Worm (Caenorhabditis elegans): ENCODE results near the gene cest-16.

cest-16 gene

DNA sequence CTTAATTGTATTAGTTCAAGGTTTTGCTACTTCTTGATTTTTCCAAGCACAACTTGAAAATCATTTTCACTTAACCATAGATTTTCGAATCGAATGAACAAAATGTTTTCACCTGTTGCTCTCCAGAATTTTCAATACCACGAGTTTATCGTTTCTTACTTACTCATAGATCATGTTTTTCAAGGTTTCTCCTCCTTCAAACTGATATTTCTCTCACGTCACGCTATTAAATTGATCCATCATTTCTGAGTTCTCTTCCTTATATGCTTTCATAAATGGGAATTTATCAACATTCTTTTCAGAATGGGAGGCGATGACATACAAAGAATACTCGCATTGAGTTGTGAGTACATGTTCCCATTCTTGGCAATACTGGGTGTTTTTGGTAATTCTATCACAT, 11.6 kb downstream of the cest-16 start, which contains the start of gene npr-38:
TSS of gene npr-38 (plus strand) at position 301 of the 400 bp plus-strand sequence.
- TF ChIP-seq nhr-77 (tag; optimal IDR thresholded peaks at IDR 0.05) (no peak), nhr-237 (tag; optimal IDR thresholded peaks at IDR 0.05) (no peak), tbx-2 (tag; optimal IDR thresholded peaks at IDR 0.05) (no peak), fkh-2 (tag; optimal IDR thresholded peaks at IDR 0.05) (no peak), ceh-28 (tag; optimal IDR thresholded peaks at IDR 0.05) (no peak), ZK546.5 (tag; optimal IDR thresholded peaks at IDR 0.05) (no peak), mml-1 (tag; optimal IDR thresholded peaks at IDR 0.05) (no peak), pha-4 (tag; optimal IDR thresholded peaks at IDR 0.05) (no peak), lin-15B (tag; optimal IDR thresholded peaks at IDR 0.05) (no peak), fos-1 (tag; optimal IDR thresholded peaks at IDR 0.05) (no peak), nhr-23 (tag; optimal IDR thresholded peaks at IDR 0.05) (no peak), aly-2 (tag; optimal IDR thresholded peaks at IDR 0.05) (no peak), elt-2 (tag; optimal IDR thresholded peaks at IDR 0.05) (no peak), lin-39 (tag; optimal IDR thresholded peaks at IDR 0.05) (no peak)

DNA sequence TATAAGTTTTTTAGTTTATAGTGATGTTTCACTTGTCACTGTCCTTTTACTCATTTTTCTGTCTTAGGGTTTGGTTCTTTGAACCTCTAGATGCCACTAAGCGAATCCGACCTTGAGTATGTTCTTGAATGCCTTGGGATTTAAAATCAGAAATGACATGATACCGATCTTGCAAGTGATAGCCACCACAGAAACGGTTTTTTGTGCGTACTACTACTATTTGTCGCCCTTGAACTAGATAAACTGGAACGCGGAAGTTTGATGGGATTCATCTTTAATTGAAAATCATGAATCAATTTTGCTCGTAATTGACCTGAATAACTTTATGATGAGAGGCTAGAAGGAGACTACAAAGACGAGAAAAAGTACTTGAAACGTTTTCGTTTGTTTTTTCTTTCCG, 19.1 kb downstream of the cest-16 start:
- TF ChIP-seq nhr-25 (tag; optimal IDR thresholded peaks at IDR 0.05) (peak; percentile 83), egl-5 (tag; optimal IDR thresholded peaks at IDR 0.05) (no peak), nhr-23 (tag; optimal IDR thresholded peaks at IDR 0.05) (peak; percentile 76), lin-15B (tag; optimal IDR thresholded peaks at IDR 0.05) (no peak), nhr-76 (tag; optimal IDR thresholded peaks at IDR 0.05) (no peak), ZK546.5 (tag; optimal IDR thresholded peaks at IDR 0.05) (no peak), elt-3 (tag; optimal IDR thresholded peaks at IDR 0.05) (peak in 1 of 3 experiments; percentile 24), eor-1 (tag; optimal IDR thresholded peaks at IDR 0.05) (no peak), ceh-28 (tag; optimal IDR thresholded peaks at IDR 0.05) (peak; percentile 12), zag-1 (tag; optimal IDR thresholded peaks at IDR 0.05) (no peak), ceh-16 (tag; optimal IDR thresholded peaks at IDR 0.05) (no peak)

DNA sequence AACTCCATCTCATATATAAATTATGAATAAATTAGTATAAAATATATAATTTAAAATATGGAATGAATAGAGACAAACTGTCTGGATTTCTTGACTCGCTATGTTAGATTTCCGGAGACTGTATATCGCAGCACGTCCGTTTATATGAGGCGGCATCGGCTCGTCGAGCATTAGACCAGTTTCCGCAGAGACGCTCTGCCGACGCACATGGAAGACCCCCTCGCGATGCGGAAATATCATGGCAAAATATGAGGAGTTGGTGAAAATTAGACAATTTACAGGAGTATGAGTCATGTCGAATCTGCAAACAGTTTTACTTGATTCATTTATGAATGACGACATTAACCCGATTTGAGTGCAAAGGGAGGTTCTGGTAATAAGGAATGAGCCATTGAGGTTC, 19.8 kb downstream of the cest-16 start, which contains the start of gene chtb-3:
TSS of gene chtb-3 (minus strand) at position 101 of the 400 bp plus-strand sequence.
- TF ChIP-seq ztf-4 (tag; optimal IDR thresholded peaks at IDR 0.05) (no peak), lsy-12 (tag; optimal IDR thresholded peaks at IDR 0.05) (no peak), nhr-28 (tag; optimal IDR thresholded peaks at IDR 0.05) (no peak), mml-1 (tag; optimal IDR thresholded peaks at IDR 0.05) (no peak)

DNA sequence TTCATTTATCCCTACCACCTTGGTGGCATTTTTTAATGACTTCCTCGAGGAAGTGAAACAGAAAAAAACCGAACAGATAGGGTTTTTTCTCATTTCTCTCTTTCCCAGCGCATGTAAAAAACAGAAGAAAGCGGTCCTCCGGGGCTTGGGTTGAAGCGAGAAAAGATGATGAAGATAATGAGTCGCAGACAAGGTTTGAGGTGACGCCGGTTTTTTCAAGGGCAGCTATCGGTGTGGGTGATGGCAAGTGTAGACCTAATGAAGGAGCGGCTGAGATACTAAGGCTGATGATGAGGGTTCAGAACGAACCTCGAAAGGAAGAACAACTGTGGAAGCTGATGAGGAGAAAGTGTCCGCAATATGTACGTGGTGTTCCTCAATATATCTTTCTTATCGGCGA, 21.1 kb downstream of the cest-16 start:
- no peak for TF ChIP-seq unc-62 (GFP tag; optimal IDR thresholded peaks at IDR 0.05)
- peak; percentile 12 for TF ChIP-seq lin-39 (tag; optimal IDR thresholded peaks at IDR 0.05)
- TF ChIP-seq jun-1 (tag; optimal IDR thresholded peaks at IDR 0.05): no peak
- peak; percentile 67 for TF ChIP-seq nhr-43 (tag; optimal IDR thresholded peaks at IDR 0.05; ENCODE audit: poor library complexity, severe bottlenecking)
- TF ChIP-seq fkh-2 (tag; optimal IDR thresholded peaks at IDR 0.05): no peak
- TF ChIP-seq nhr-25 (tag; optimal IDR thresholded peaks at IDR 0.05): peak; percentile 85
- TF ChIP-seq nfya-1 (tag; optimal IDR thresholded peaks at IDR 0.05; ENCODE audit: insufficient read depth): peak; percentile 20
- TF ChIP-seq nhr-23 (tag; optimal IDR thresholded peaks at IDR 0.05): peak; percentile 50
- TF ChIP-seq elt-3 (tag; optimal IDR thresholded peaks at IDR 0.05): peak in 1 of 3 experiments; percentile 48
- no peak for TF ChIP-seq egl-27 (tag; optimal IDR thresholded peaks at IDR 0.05)
- no peak for TF ChIP-seq nhr-11 (tag; optimal IDR thresholded peaks at IDR 0.05)
- TF ChIP-seq nhr-77 (tag; optimal IDR thresholded peaks at IDR 0.05): no peak
- TF ChIP-seq R02D3.7 (tag; optimal IDR thresholded peaks at IDR 0.05): no peak
- TF ChIP-seq ceh-28 (tag; optimal IDR thresholded peaks at IDR 0.05): peak; percentile 54

DNA sequence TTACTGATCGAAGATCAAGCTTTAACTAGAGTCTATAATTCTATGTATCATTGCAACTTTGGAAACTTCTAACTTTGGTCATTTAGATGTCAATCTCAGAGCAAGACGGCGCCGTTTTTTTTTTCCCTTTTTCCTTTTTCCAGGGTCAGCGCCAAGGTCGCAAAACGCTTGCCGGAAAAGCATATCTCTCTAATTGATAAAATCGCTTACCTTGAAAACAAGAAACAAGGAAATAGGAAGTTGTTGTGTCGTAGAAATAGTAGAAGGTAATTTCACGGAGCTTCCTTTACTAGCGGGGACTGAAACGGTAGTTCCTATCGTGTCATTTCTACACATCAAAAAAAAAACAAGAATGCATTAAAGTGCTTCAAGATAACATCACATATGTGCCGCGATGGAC, 21.6 kb downstream of the cest-16 start:
- TF ChIP-seq snpc-4 (tag; optimal IDR thresholded peaks at IDR 0.05) (no peak), elt-1 (tag; optimal IDR thresholded peaks at IDR 0.05) (peak; percentile 59)

DNA sequence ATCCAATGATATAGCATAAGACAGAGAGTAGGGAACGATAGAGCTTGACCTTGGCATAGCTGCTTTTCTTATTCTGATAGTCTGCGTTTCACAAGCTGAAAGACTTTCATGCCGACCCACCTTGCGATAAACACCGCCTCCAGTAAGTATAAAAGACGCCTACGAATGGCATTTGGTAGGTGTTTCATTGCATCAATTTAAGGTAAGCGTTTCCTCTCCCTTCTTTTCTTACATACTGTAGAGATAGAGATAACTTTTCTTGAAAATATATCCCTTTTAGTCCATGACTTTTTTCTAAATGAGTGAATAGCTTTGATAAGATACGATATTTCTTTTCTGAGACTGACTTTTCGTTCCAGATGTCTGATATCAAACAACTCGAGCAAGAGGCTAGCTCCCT, 23.4 kb downstream of the cest-16 start, which contains the start of gene col-167:
TSS of gene col-167 (plus strand) at position 360 of the 400 bp plus-strand sequence.
- TF ChIP-seq nhr-25 (tag; optimal IDR thresholded peaks at IDR 0.05) (peak; percentile 77), nhr-23 (tag; optimal IDR thresholded peaks at IDR 0.05) (peak; percentile 1), elt-1 (tag; optimal IDR thresholded peaks at IDR 0.05) (no peak), nhr-12 (tag; optimal IDR thresholded peaks at IDR 0.05) (no peak), mdl-1 (tag; optimal IDR thresholded peaks at IDR 0.05) (no peak), R02D3.7 (tag; optimal IDR thresholded peaks at IDR 0.05) (no peak), ama-1 (optimal IDR thresholded peaks at IDR 0.05) (no peak), nhr-77 (tag; optimal IDR thresholded peaks at IDR 0.05) (no peak), nfya-1 (tag; optimal IDR thresholded peaks at IDR 0.05; ENCODE audit: insufficient read depth) (peak; percentile 11)
